Worm (Caenorhabditis elegans) whole organism, early embryonic: ENCODE data around the gene sfxn-1.1.

Experiments used
- B0310.2 ChIP-seq: sonication (generic microtip); optimal IDR thresholded peaks from 2 replicates; lab custom pipeline; 2016; ENCODE audit warnings: mild to moderate bottlenecking, missing genetic modification characterization, missing compliant biosample characterization
- ama-1 ChIP-seq: fragments of 150-350 bp; optimal IDR thresholded peaks from 2 replicates; lab custom pipeline; 2014
- ceh-13 ChIP-seq: fragments of 200-800 bp; sonication (Bioruptor generic); optimal IDR thresholded peaks from 2 replicates; lab custom pipeline; 2018; ENCODE audit warnings: mild to moderate bottlenecking, missing genetic modification characterization, missing compliant biosample characterization
- ceh-36 ChIP-seq: sonication (generic microtip); optimal IDR thresholded peaks from 2 replicates; lab custom pipeline; 2016; ENCODE audit warnings: missing genetic modification characterization, inconsistent platforms, missing compliant biosample characterization
- ets-7 ChIP-seq: sonication (generic microtip); optimal IDR thresholded peaks from 2 replicates; lab custom pipeline; 2016; ENCODE audit warnings: missing genotype, missing genetic modification characterization, missing compliant biosample characterization
- flt-1 ChIP-seq: fragments of 200-800 bp; sonication (Bioruptor generic); IDR thresholded peaks from 2 replicates; pipeline ENCODE4 v1.3.6; 2022; ENCODE audit warnings: missing genetic modification characterization, missing compliant biosample characterization
- hmg-4 ChIP-seq: fragments of 200-800 bp; sonication (Bioruptor generic); optimal IDR thresholded peaks from 2 replicates; lab custom pipeline; 2018; ENCODE audit warnings: mild to moderate bottlenecking, missing genetic modification characterization, missing compliant biosample characterization
- sea-1 ChIP-seq: fragments of 200-800 bp; sonication (Bioruptor generic); conservative IDR thresholded peaks from 2 replicates; pipeline ENCODE4 v1.3.6; 2022; ENCODE audit warnings: missing genetic modification characterization, missing compliant biosample characterization
- tbx-11 ChIP-seq: fragments of 200-800 bp; sonication (Bioruptor generic); IDR thresholded peaks from 2 replicates; pipeline ENCODE4 v1.3.6; 2022; ENCODE audit warnings: missing genetic modification characterization, missing compliant biosample characterization
- tbx-37 ChIP-seq: fragments of 200-800 bp; sonication (Bioruptor generic); conservative IDR thresholded peaks from 2 replicates; pipeline ENCODE4 v1.3.6; 2022; ENCODE audit warnings: missing genetic modification reagents, missing genetic modification characterization, missing compliant biosample characterization

DNA sequence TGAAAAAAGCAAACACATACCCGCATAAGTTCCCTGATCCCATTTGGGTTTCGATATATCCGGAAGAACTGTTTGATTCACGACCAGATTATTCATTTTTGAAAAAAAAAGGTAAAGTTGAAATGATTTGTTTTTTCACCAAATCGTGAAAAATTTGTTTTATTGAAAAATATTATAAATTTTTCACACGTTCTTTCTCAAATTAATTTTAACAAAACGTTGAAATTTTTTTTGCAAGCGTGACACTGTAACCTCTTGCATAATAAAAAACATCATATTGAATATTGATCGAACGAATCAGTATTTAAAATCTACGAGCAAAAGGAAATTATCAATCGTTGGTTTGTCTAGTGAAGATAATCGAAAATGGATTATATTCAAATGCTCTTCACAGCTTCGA is at the start of gene sfxn-1.1, which contains the start of gene AH6.3:
- TF ChIP-seq ama-1 (lab: Kevin White, UChicago): no peak
- no peak for TF ChIP-seq ceh-36 (tag; lab: Kevin White, UChicago)
- no peak for TF ChIP-seq B0310.2 (tag; lab: Kevin White, UChicago)
- TF ChIP-seq hmg-4 (GFP tag; lab: Kevin White, UChicago): no peak
- TF ChIP-seq sea-1 (GFP tag; lab: Robert Waterston, UW): no peak
- no peak for TF ChIP-seq tbx-37
- no peak for TF ChIP-seq flt-1 (GFP tag; lab: Robert Waterston, UW)
- TF ChIP-seq tbx-11: no peak
- TF ChIP-seq ets-7 (tag; lab: Kevin White, UChicago): no peak
- no peak for TF ChIP-seq ceh-13 (GFP tag; lab: Kevin White, UChicago)
